Fruit fly (Drosophila melanogaster): Measurements from ENCODE around the gene Oga.

The Oga gene

DNA sequence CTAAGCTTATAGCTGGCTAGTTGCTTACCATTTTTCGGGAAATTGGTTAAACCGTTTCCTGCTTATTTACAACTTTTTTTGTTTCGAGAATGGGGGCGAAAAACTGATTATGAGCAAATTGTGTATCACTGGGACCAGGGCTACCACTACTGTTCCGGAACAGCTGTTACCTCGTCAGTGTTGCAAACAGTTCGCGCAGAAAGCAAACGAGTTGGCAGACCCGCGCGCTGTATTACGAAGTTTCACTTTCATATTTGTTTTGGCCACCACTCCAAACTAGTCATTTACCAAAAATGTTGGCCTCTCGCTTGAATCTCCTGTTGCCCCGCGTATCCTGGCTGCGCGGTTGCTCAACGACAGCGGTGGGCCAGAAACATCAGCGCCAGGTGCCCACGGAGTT lies 51.0 kb downstream of the Oga start, which contains the start of the genes AP-2sigma and Idi (continued):
- TF ChIP-seq CG5245 (GFP tag; optimal IDR thresholded peaks at IDR 0.05), result no peak
- TF ChIP-seq E2f2 (GFP tag; IDR thresholded peaks at IDR 0.05), result peak; percentile 58
- no peak for TF ChIP-seq tgo (GFP tag; IDR thresholded peaks at IDR 0.05)
- TF ChIP-seq CG32767 (GFP tag; IDR thresholded peaks at IDR 0.05), result peak; percentile 67; the same call in 1 of the 2 replicates
- no peak for TF ChIP-seq h (optimal IDR thresholded peaks at IDR 0.05)
- TF ChIP-seq CG4424 (GFP tag; optimal IDR thresholded peaks at IDR 0.05), result peak; percentile 9
- no peak for TF ChIP-seq Lpt (GFP tag; optimal IDR thresholded peaks at IDR 0.05)
- TF ChIP-seq Ets97D (GFP tag; optimal IDR thresholded peaks at IDR 0.05), result peak; percentile 46
- TF ChIP-seq pita (GFP tag; optimal IDR thresholded peaks at IDR 0.05), result no peak
- TF ChIP-seq Taf1 (GFP tag; IDR thresholded peaks at IDR 0.05), result no peak
- TF ChIP-seq trem (tag; optimal IDR thresholded peaks at IDR 0.05), result peak; percentile 99
- TF ChIP-seq CG1233 (GFP tag; optimal IDR thresholded peaks at IDR 0.05), result no peak
- peak; percentile 32; the same call in 1 of the 3 replicates for TF ChIP-seq CG16813 (GFP tag; IDR thresholded peaks at IDR 0.05; ENCODE audit: partially characterized antibody)
- peak; percentile 52 for TF ChIP-seq Sry-δ (GFP tag; optimal IDR thresholded peaks at IDR 0.05)
- TF ChIP-seq grau (tag; optimal IDR thresholded peaks at IDR 0.05), result peak; percentile 22
- peak; percentile 3 for TF ChIP-seq CG13296 (GFP tag; optimal IDR thresholded peaks at IDR 0.05)
- no peak for TF ChIP-seq CG12155 (GFP tag; optimal IDR thresholded peaks at IDR 0.05)
- TF ChIP-seq Ets65A (GFP tag), result peak; percentile 90
- TF ChIP-seq cwo (GFP tag; optimal IDR thresholded peaks at IDR 0.05), result no peak
- peak; percentile 32; the same call in 1 of the 2 replicates for TF ChIP-seq CG10366 (GFP tag; IDR thresholded peaks at IDR 0.05)
- TF ChIP-seq Fer3 (tag; optimal IDR thresholded peaks at IDR 0.05), result peak; percentile 23
- TF ChIP-seq Oli (tag; optimal IDR thresholded peaks at IDR 0.05), result no peak
- peak; percentile 46 for TF ChIP-seq BEAF-32 (GFP tag; optimal IDR thresholded peaks at IDR 0.05)
- peak; percentile 1 for TF ChIP-seq pfk (GFP tag; optimal IDR thresholded peaks at IDR 0.05)
- TF ChIP-seq Rfx (GFP tag; IDR thresholded peaks at IDR 0.05), result peak; percentile 69
- peak; percentile 50 for TF ChIP-seq lab (GFP tag; optimal IDR thresholded peaks at IDR 0.05)
- peak; percentile 69 for TF ChIP-seq phol (tag; optimal IDR thresholded peaks at IDR 0.05)
- peak; percentile 92 for TF ChIP-seq HLHmδ (GFP tag; optimal IDR thresholded peaks at IDR 0.05)
- TF ChIP-seq unc-4 (GFP tag; IDR thresholded peaks at IDR 0.05; ENCODE audit: partially characterized antibody), result no peak
- no peak for TF ChIP-seq pum (GFP tag; optimal IDR thresholded peaks at IDR 0.05)
- no peak for TF ChIP-seq CG18599 (GFP tag; optimal IDR thresholded peaks at IDR 0.05)
- no peak for TF ChIP-seq bigmax (GFP tag; optimal IDR thresholded peaks at IDR 0.05)
- TF ChIP-seq Bgb (GFP tag; IDR thresholded peaks at IDR 0.05; ENCODE audit: partially characterized antibody), result peak; percentile 37
- no peak for TF ChIP-seq HHEX (GFP tag; optimal IDR thresholded peaks at IDR 0.05)
- TF ChIP-seq vvl (GFP tag; IDR thresholded peaks at IDR 0.05), result peak; percentile 55
- TF ChIP-seq CG34376 (GFP tag; optimal IDR thresholded peaks at IDR 0.05), result peak; percentile 60
- peak; percentile 24; the same call in 1 of the 3 replicates for TF ChIP-seq croc (GFP tag; conservative IDR thresholded peaks at IDR 0.05)
- peak; percentile 34 for TF ChIP-seq CG7786 (GFP tag; optimal IDR thresholded peaks at IDR 0.05)
- TF ChIP-seq sd (tag; optimal IDR thresholded peaks at IDR 0.05), result no peak
- TF ChIP-seq eve (GFP tag; optimal IDR thresholded peaks at IDR 0.05), result no peak
- TF ChIP-seq hth (optimal IDR thresholded peaks at IDR 0.05), result no peak
- TF ChIP-seq CG2120 (GFP tag; optimal IDR thresholded peaks at IDR 0.05), result peak; percentile 55
- TF ChIP-seq CG7987 (GFP tag; optimal IDR thresholded peaks at IDR 0.05), result no peak
- no peak for TF ChIP-seq CG12769 (tag; optimal IDR thresholded peaks at IDR 0.05)
- no peak for TF ChIP-seq Nf-YB (GFP tag; optimal IDR thresholded peaks at IDR 0.05)
- no peak for TF ChIP-seq Max (GFP tag; optimal IDR thresholded peaks at IDR 0.05)
- TF ChIP-seq ato (GFP tag; IDR thresholded peaks at IDR 0.05; ENCODE audit: partially characterized antibody), result peak; percentile 37; the same call in 1 of the 2 replicates
- peak; percentile 29 to 39 for TF ChIP-seq dpn (GFP tag; optimal IDR thresholded peaks at IDR 0.05)
- peak; percentile 52 for TF ChIP-seq Xbp1 (GFP tag; optimal IDR thresholded peaks at IDR 0.05)
- no peak for TF ChIP-seq BtbVII (GFP tag; optimal IDR thresholded peaks at IDR 0.05)
- TF ChIP-seq CG1024 (GFP tag; IDR thresholded peaks at IDR 0.05), result no peak; the same call in 1 of the 2 replicates
